Worm (Caenorhabditis elegans) whole organism, L1 larva: ENCODE measurements around the gene lact-1.

Experiments used
- C04F5.9 ChIP-seq: sonication (generic microtip); optimal IDR thresholded peaks from 2 replicates; lab custom pipeline; 2016; ENCODE audit warnings: missing genetic modification characterization, missing compliant biosample characterization
- C34B4.2 ChIP-seq: sonication (generic microtip); optimal IDR thresholded peaks from 2 replicates; lab custom pipeline; 2017; ENCODE audit warnings: mild to moderate bottlenecking, missing genetic modification characterization, missing compliant biosample characterization
- blmp-1 ChIP-seq: fragments of 150-350 bp; optimal IDR thresholded peaks from 2 replicates; lab custom pipeline; 2014; ENCODE audit warnings: missing biosample characterization, missing genetic modification characterization
- ceh-63 ChIP-seq: fragments of 200-800 bp; sonication (Bioruptor generic); optimal IDR thresholded peaks from 2 replicates; lab custom pipeline; 2018; ENCODE audit warnings: mild to moderate bottlenecking, missing genetic modification characterization, missing compliant biosample characterization
- ceh-8 ChIP-seq: fragments of 200-800 bp; sonication (Bioruptor generic); optimal IDR thresholded peaks from 2 replicates; lab custom pipeline; 2018; ENCODE audit warnings: mild to moderate bottlenecking, missing genetic modification characterization, moderate library complexity, missing compliant biosample characterization
- ceh-82 ChIP-seq, 3 experiments: fragments of 150-350 bp in 1 of 3; sonication (generic microtip) in 2 of 3; optimal IDR thresholded peaks; 2 replicates each; lab custom pipeline; 2014 to 2017; ENCODE audit warnings: missing biosample characterization in 3 of 3, missing genetic modification characterization in 3 of 3
- ceh-88 ChIP-seq: fragments of 200-800 bp; sonication (Bioruptor generic); IDR thresholded peaks from 2 replicates; pipeline ENCODE4 v1.3.6; 2022; ENCODE audit warnings: missing genetic modification characterization, missing compliant biosample characterization
- ceh-90 ChIP-seq: sonication (generic microtip); optimal IDR thresholded peaks from 2 replicates; lab custom pipeline; 2016; ENCODE audit warnings: missing genetic modification characterization, missing compliant biosample characterization
- efl-1 ChIP-seq, 4 experiments: fragments of 150-350 bp; optimal IDR thresholded peaks in 3 of 4; peaks in 1 of 4; 1 replicate in 1 of 4; 2 replicates in 3 of 4; lab custom pipeline; 2014; ENCODE audit warnings: missing biosample characterization in 2 of 4, missing genetic modification characterization in 2 of 4, missing genetic modification reagents in 2 of 4
- elt-2 ChIP-seq: sonication (generic microtip); optimal IDR thresholded peaks from 2 replicates; lab custom pipeline; 2016; ENCODE audit warnings: missing genetic modification characterization, mild to moderate bottlenecking, inconsistent platforms, missing compliant biosample characterization, missing genetic modification reagents
- grh-1 ChIP-seq: fragments of 200-800 bp; sonication (Bioruptor generic); IDR thresholded peaks from 2 replicates; pipeline ENCODE4 v1.3.6; 2022; ENCODE audit warnings: missing genetic modification reagents, missing genetic modification characterization, missing compliant biosample characterization
- hlh-17 ChIP-seq: fragments of 200-800 bp; sonication (Bioruptor generic); optimal IDR thresholded peaks from 2 replicates; lab custom pipeline; 2018; ENCODE audit warnings: missing genetic modification characterization, mild to moderate bottlenecking, missing compliant biosample characterization, moderate library complexity, borderline replicate concordance
- hlh-4 ChIP-seq: sonication (generic microtip); optimal IDR thresholded peaks from 2 replicates; lab custom pipeline; 2016; ENCODE audit warnings: mild to moderate bottlenecking, missing genetic modification characterization, missing compliant biosample characterization
- hpl-2 ChIP-seq: fragments of 150-350 bp; optimal IDR thresholded peaks from 2 replicates; lab custom pipeline; 2014; ENCODE audit warnings: missing biosample characterization, missing genetic modification reagents, missing genetic modification characterization
- isw-1 ChIP-seq: fragments of 200-800 bp; sonication (Bioruptor generic); IDR thresholded peaks from 2 replicates; pipeline ENCODE4 v1.3.6; 2022; ENCODE audit warnings: missing genetic modification characterization, missing compliant biosample characterization
- jun-1 ChIP-seq: fragments of 150-350 bp; optimal IDR thresholded peaks from 2 replicates; lab custom pipeline; 2014; ENCODE audit warnings: missing biosample characterization, missing genetic modification reagents, missing genetic modification characterization
- lin-13 ChIP-seq: fragments of 150-350 bp; optimal IDR thresholded peaks from 2 replicates; lab custom pipeline; 2014; ENCODE audit warnings: missing biosample characterization, missing genetic modification reagents, missing genetic modification characterization
- lin-14 ChIP-seq: fragments of 200-800 bp; sonication (Bioruptor generic); optimal IDR thresholded peaks from 2 replicates; lab custom pipeline; 2018; ENCODE audit warnings: mild to moderate bottlenecking, missing genetic modification characterization, moderate library complexity, missing compliant biosample characterization
- lin-35 ChIP-seq, 2 experiments: fragments of 150-350 bp; optimal IDR thresholded peaks; 2 replicates each; lab custom pipeline; 2014; ENCODE audit warnings: missing biosample characterization in 2 of 2, missing genetic modification characterization in 2 of 2, missing genetic modification reagents in 2 of 2
- lir-3 ChIP-seq: sonication (generic microtip); optimal IDR thresholded peaks from 2 replicates; lab custom pipeline; 2016; ENCODE audit warnings: mild to moderate bottlenecking, missing genetic modification characterization, moderate library complexity, missing compliant biosample characterization; ENCODE audit not compliant: poor library complexity
- lsy-2 ChIP-seq, 2 experiments: fragments of 150-350 bp; optimal IDR thresholded peaks; 2 replicates each; lab custom pipeline; 2014; ENCODE audit warnings: missing biosample characterization in 2 of 2, missing genetic modification characterization in 2 of 2
- mab-9 ChIP-seq: fragments of 200-800 bp; sonication (Bioruptor generic); IDR thresholded peaks from 2 replicates; pipeline ENCODE4 v1.3.6; 2022; ENCODE audit warnings: missing genetic modification reagents, missing genetic modification characterization, missing compliant biosample characterization
- mep-1 ChIP-seq: fragments of 150-350 bp; optimal IDR thresholded peaks from 2 replicates; lab custom pipeline; 2014; ENCODE audit warnings: missing biosample characterization, missing genetic modification characterization
- nhr-12 ChIP-seq: sonication (generic microtip); optimal IDR thresholded peaks from 2 replicates; lab custom pipeline; 2017; ENCODE audit warnings: missing biosample characterization, missing genetic modification characterization
- nhr-19 ChIP-seq: fragments of 200-800 bp; sonication (Bioruptor generic); conservative IDR thresholded peaks from 2 replicates; pipeline ENCODE4 v1.3.6; 2022; ENCODE audit warnings: missing genetic modification characterization, missing compliant biosample characterization
- nhr-20 ChIP-seq: sonication (generic microtip); optimal IDR thresholded peaks from 2 replicates; lab custom pipeline; 2016; ENCODE audit warnings: mild to moderate bottlenecking, missing genetic modification characterization, missing compliant biosample characterization
- nhr-28 ChIP-seq: fragments of 150-350 bp; optimal IDR thresholded peaks from 2 replicates; lab custom pipeline; 2014; ENCODE audit warnings: missing biosample characterization, missing genetic modification characterization
- nhr-47 ChIP-seq: sonication (generic microtip); optimal IDR thresholded peaks from 2 replicates; lab custom pipeline; 2016; ENCODE audit warnings: mild to moderate bottlenecking, missing genetic modification characterization, moderate library complexity, missing compliant biosample characterization
- nhr-71 ChIP-seq: sonication (generic microtip); optimal IDR thresholded peaks from 2 replicates; lab custom pipeline; 2016; ENCODE audit warnings: mild to moderate bottlenecking, missing genetic modification characterization, moderate library complexity, missing compliant biosample characterization
- nhr-76 ChIP-seq: sonication (generic microtip); optimal IDR thresholded peaks from 2 replicates; lab custom pipeline; 2017; ENCODE audit warnings: missing biosample characterization, missing genetic modification characterization
- nhr-84 ChIP-seq: sonication (generic microtip); optimal IDR thresholded peaks from 2 replicates; lab custom pipeline; 2017; ENCODE audit warnings: missing biosample characterization, missing genetic modification characterization
- nhr-90 ChIP-seq: sonication (generic microtip); optimal IDR thresholded peaks from 2 replicates; lab custom pipeline; 2016; ENCODE audit warnings: mild to moderate bottlenecking, missing genetic modification characterization, missing compliant biosample characterization; ENCODE audit not compliant: poor library complexity
- pqm-1 ChIP-seq: sonication (generic microtip); optimal IDR thresholded peaks from 3 replicates; lab custom pipeline; 2017; ENCODE audit warnings: missing biosample characterization, missing genetic modification characterization
- rnt-1 ChIP-seq: sonication (generic microtip); optimal IDR thresholded peaks from 2 replicates; lab custom pipeline; 2016; ENCODE audit warnings: mild to moderate bottlenecking, missing genetic modification characterization, moderate library complexity, missing compliant biosample characterization
- skn-1 ChIP-seq: fragments of 150-350 bp; optimal IDR thresholded peaks from 2 replicates; lab custom pipeline; 2014; ENCODE audit warnings: missing biosample characterization, missing genetic modification characterization
- snpc-4 ChIP-seq: fragments of 150-350 bp; optimal IDR thresholded peaks from 2 replicates; lab custom pipeline; 2014; ENCODE audit warnings: missing biosample characterization, missing genetic modification characterization
- sox-4 ChIP-seq: sonication (generic microtip); optimal IDR thresholded peaks from 2 replicates; lab custom pipeline; 2016; ENCODE audit warnings: missing genetic modification characterization, missing compliant biosample characterization
- sptf-1 ChIP-seq: fragments of 150-350 bp; optimal IDR thresholded peaks from 2 replicates; lab custom pipeline; 2014; ENCODE audit warnings: missing biosample characterization, missing genetic modification characterization
- swsn-7 ChIP-seq: sonication (generic microtip); optimal IDR thresholded peaks from 2 replicates; lab custom pipeline; 2016; ENCODE audit warnings: missing genetic modification characterization, missing compliant biosample characterization
- tbx-2 ChIP-seq: sonication (generic microtip); optimal IDR thresholded peaks from 2 replicates; lab custom pipeline; 2016; ENCODE audit warnings: missing genetic modification characterization, missing compliant biosample characterization
- unc-30 ChIP-seq: sonication (generic microtip); optimal IDR thresholded peaks from 2 replicates; lab custom pipeline; 2017; ENCODE audit warnings: missing biosample characterization, missing genetic modification characterization
- unc-62 ChIP-seq: fragments of 150-350 bp; optimal IDR thresholded peaks from 2 replicates; lab custom pipeline; 2014; ENCODE audit warnings: missing biosample characterization, missing genetic modification reagents, missing genetic modification characterization
- unc-86 ChIP-seq: sonication (generic microtip); optimal IDR thresholded peaks from 2 replicates; lab custom pipeline; 2016; ENCODE audit warnings: missing genetic modification characterization, missing compliant biosample characterization
- unc-98 ChIP-seq: fragments of 200-800 bp; sonication (Bioruptor generic); IDR thresholded peaks from 2 replicates; pipeline ENCODE4 v1.3.6; 2022; ENCODE audit warnings: missing genetic modification characterization, missing compliant biosample characterization
- vab-15 ChIP-seq: sonication (generic microtip); optimal IDR thresholded peaks from 2 replicates; lab custom pipeline; 2017; ENCODE audit warnings: missing genotype, mild to moderate bottlenecking, missing genetic modification characterization, missing compliant biosample characterization
- xbp-1 ChIP-seq: sonication (generic microtip); optimal IDR thresholded peaks from 2 replicates; lab custom pipeline; 2016; ENCODE audit warnings: missing genetic modification characterization, missing compliant biosample characterization
- zip-4 ChIP-seq: fragments of 200-800 bp; sonication (Bioruptor generic); optimal IDR thresholded peaks from 2 replicates; lab custom pipeline; 2018; ENCODE audit warnings: mild to moderate bottlenecking, missing genetic modification characterization, moderate library complexity, missing compliant biosample characterization
- ztf-4 ChIP-seq: fragments of 150-350 bp; optimal IDR thresholded peaks from 2 replicates; lab custom pipeline; 2014; ENCODE audit warnings: missing biosample characterization, missing genetic modification characterization

Gene lact-1

ce11 chrX:7234074-7234453 is 26.1 kb downstream of the lact-1 start:
- TF ChIP-seq elt-2 (no peak), ztf-4 (no peak), C34B4.2 (tag; lab: Kevin White, UChicago) (no peak), C04F5.9 (tag; lab: Kevin White, UChicago) (no peak), zip-4 (GFP tag; lab: Kevin White, UChicago) (no peak), hlh-4 (tag; lab: Kevin White, UChicago) (no peak), rnt-1 (tag; lab: Kevin White, UChicago) (no peak), jun-1 (tag; lab: Kevin White, UChicago) (no peak), skn-1 (no peak), tbx-2 (tag; lab: Kevin White, UChicago) (no peak), ceh-63 (no peak)

- TF ChIP-seq ceh-8 (GFP tag; lab: Kevin White, UChicago), result peak; percentile 21
- peak; percentile 12; the same call in 1 of the 2 replicates for TF ChIP-seq nhr-19 (GFP tag; lab: Robert Waterston, UW)
- no peak for TF ChIP-seq ceh-90 (tag; lab: Kevin White, UChicago)
- TF ChIP-seq lir-3 (tag; lab: Kevin White, UChicago), result no peak
- TF ChIP-seq nhr-84 (tag; lab: Kevin White, UChicago), result no peak
- TF ChIP-seq nhr-12, result no peak
- TF ChIP-seq isw-1 (GFP tag; lab: Robert Waterston, UW), result no peak
- no peak for TF ChIP-seq hlh-4 (tag; lab: Kevin White, UChicago)
- no peak for TF ChIP-seq mab-9 (GFP tag; lab: Robert Waterston, UW)
- no peak for TF ChIP-seq sptf-1 (tag; lab: Kevin White, UChicago)
- peak in 1 of 2 experiments; percentile 9 for TF ChIP-seq lin-35 (GFP tag; optimal IDR thresholded peaks at IDR 0.05; lab: Kevin White, UChicago)
- TF ChIP-seq lin-13 (GFP tag; lab: Kevin White, UChicago), result no peak
- TF ChIP-seq hpl-2 (GFP tag; lab: Kevin White, UChicago), result no peak
- TF ChIP-seq elt-2, result peak; percentile 51
- peak; percentile 1 for TF ChIP-seq mep-1 (tag; lab: Kevin White, UChicago)
- TF ChIP-seq nhr-90 (tag; lab: Kevin White, UChicago), result no peak
- TF ChIP-seq efl-1 (optimal IDR thresholded peaks at IDR 0.05; lab: Kevin White, UChicago), result no peak
- TF ChIP-seq efl-1 (GFP tag; optimal IDR thresholded peaks at IDR 0.05 in 1 of 2; lab: Kevin White, UChicago), result no peak
- TF ChIP-seq sox-4 (tag; lab: Kevin White, UChicago), result no peak
- no peak for TF ChIP-seq swsn-7 (tag; lab: Kevin White, UChicago)
- no peak for TF ChIP-seq unc-62 (GFP tag; lab: Kevin White, UChicago)
- no peak for TF ChIP-seq grh-1
- no peak for TF ChIP-seq snpc-4 (tag; lab: Kevin White, UChicago)
- TF ChIP-seq lsy-2 (tag; optimal IDR thresholded peaks at IDR 0.05; lab: Kevin White, UChicago), result peak in 1 of 2 experiments; percentile 1
- TF ChIP-seq nhr-20 (tag; lab: Kevin White, UChicago), result peak; percentile 17
- TF ChIP-seq ceh-88 (GFP tag; lab: Robert Waterston, UW), result no peak
- TF ChIP-seq ceh-82 (tag; optimal IDR thresholded peaks at IDR 0.05; lab: Kevin White, UChicago), result no peak
- TF ChIP-seq xbp-1 (tag; lab: Kevin White, UChicago), result peak; percentile 34
- no peak for TF ChIP-seq nhr-28
- no peak for TF ChIP-seq nhr-76 (tag; lab: Kevin White, UChicago)
- no peak for TF ChIP-seq skn-1
- TF ChIP-seq unc-86 (tag; lab: Kevin White, UChicago), result peak; percentile 57
- peak; percentile 47 for TF ChIP-seq nhr-71 (tag; lab: Kevin White, UChicago)
- no peak for TF ChIP-seq unc-98
- TF ChIP-seq nhr-47 (tag; lab: Kevin White, UChicago), result peak; percentile 18
- no peak for TF ChIP-seq hlh-17 (GFP tag; lab: Kevin White, UChicago)
- no peak for TF ChIP-seq pqm-1 (tag; lab: Kevin White, UChicago)
- TF ChIP-seq blmp-1 (tag; lab: Kevin White, UChicago), result peak; percentile 43
- no peak for TF ChIP-seq tbx-2 (tag; lab: Kevin White, UChicago)
- peak; percentile 38 for TF ChIP-seq lin-14 (GFP tag; lab: Kevin White, UChicago)
- no peak for TF ChIP-seq ceh-63
- no peak for TF ChIP-seq vab-15 (tag; lab: Kevin White, UChicago)
- TF ChIP-seq unc-30 (tag; lab: Kevin White, UChicago), result no peak
- TF ChIP-seq zip-4 (GFP tag; lab: Kevin White, UChicago), result no peak
Measured at ce11 chrX:7233127-7234073, 26.8 kb downstream of the lact-1 start.
